Worm (Caenorhabditis elegans) whole organism, early embryonic: Measurements from ENCODE around the gene F14H12.17.

Experiments
- aly-1 ChIP-seq: sonication (generic microtip); optimal IDR thresholded peaks from 2 replicates; lab custom pipeline; 2016; ENCODE audit warnings: missing genetic modification characterization, missing compliant biosample characterization
- ama-1 ChIP-seq: fragments of 150-350 bp; optimal IDR thresholded peaks from 2 replicates; lab custom pipeline; 2014
- flt-1 ChIP-seq: fragments of 200-800 bp; sonication (Bioruptor generic); IDR thresholded peaks from 2 replicates; pipeline ENCODE4 v1.3.6; 2022; ENCODE audit warnings: missing genetic modification characterization, missing compliant biosample characterization
- hnd-1 ChIP-seq: sonication (generic microtip); optimal IDR thresholded peaks from 2 replicates; lab custom pipeline; 2016; ENCODE audit warnings: missing genetic modification characterization, missing compliant biosample characterization

DNA sequence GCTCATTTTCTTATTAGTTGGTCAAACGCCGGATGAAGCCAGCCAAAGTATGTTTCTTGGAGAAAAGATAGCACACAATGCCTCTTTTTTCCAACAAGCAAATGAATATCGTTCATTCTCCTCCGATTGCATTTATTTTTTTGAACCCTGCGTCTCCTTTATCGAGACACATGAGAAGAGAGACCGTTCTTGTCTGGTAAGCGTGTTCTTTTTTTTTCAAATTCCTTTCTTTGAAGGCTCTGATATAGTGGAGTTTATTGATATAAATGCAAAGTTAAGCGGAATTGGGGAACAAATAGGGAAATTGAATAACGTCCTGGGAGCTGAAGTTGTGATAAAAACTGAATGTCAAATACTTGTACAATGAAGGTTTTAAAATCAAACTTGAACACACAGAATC lies 578 bp downstream of the F14H12.17 start, which contains the start of gene F14H12.7:
- TF ChIP-seq ama-1 (lab: Kevin White, UChicago) (no peak), hnd-1 (tag; lab: Kevin White, UChicago) (no peak), flt-1 (no peak), aly-1 (no peak)
